ENCODE assay signal across 8 worm cellular contexts in genomic region chrX:6057580-6058305, ce11.
TF ChIP-seq lines count a peak whose summit lies in the region.

Gene gln-1, plus strand, starts transcription at chrX:6058255.

TF ChIP-seq in whole organism, L1 larva, 84 proteins besides CTCF, POLR2A, EP300 and RAD21 (continues in another document):
- no peak for TF ChIP-seq pqm-1 (tag; optimal IDR thresholded peaks at IDR 0.05; lab: Kevin White, UChicago)
- no peak for TF ChIP-seq fos-1 (tag; optimal IDR thresholded peaks at IDR 0.05; lab: Kevin White, UChicago)
- TF ChIP-seq hpl-2 (GFP tag; optimal IDR thresholded peaks at IDR 0.05; lab: Kevin White, UChicago) = no peak
- TF ChIP-seq xbp-1 (tag; optimal IDR thresholded peaks at IDR 0.05; lab: Kevin White, UChicago) = peak; percentile 27
- TF ChIP-seq blmp-1 (tag; optimal IDR thresholded peaks at IDR 0.05; lab: Kevin White, UChicago) = peak; percentile 64
- no peak for TF ChIP-seq egl-13 (tag; optimal IDR thresholded peaks at IDR 0.05; lab: Kevin White, UChicago)
- no peak for TF ChIP-seq efl-1 (optimal IDR thresholded peaks at IDR 0.05; lab: Kevin White, UChicago)
- TF ChIP-seq efl-1 (GFP tag; optimal IDR thresholded peaks at IDR 0.05 in 1 of 2; lab: Kevin White, UChicago) = peak; percentile 5 to 79
- peak; percentile 83 for TF ChIP-seq nhr-85 (tag; lab: Kevin White, UChicago)
- no peak for TF ChIP-seq alr-1 (tag; optimal IDR thresholded peaks at IDR 0.05; lab: Kevin White, UChicago; ENCODE audit: borderline replicate concordance)
- TF ChIP-seq nhr-237 (tag; optimal IDR thresholded peaks at IDR 0.05; lab: Kevin White, UChicago) = peak; percentile 44
- TF ChIP-seq tbx-2 (tag; optimal IDR thresholded peaks at IDR 0.05; lab: Kevin White, UChicago) = peak; percentile 22

TF ChIP-seq in whole organism, L2 larva, 48 proteins besides CTCF, POLR2A, EP300 and RAD21:
- TF ChIP-seq sma-9 (GFP tag; optimal IDR thresholded peaks at IDR 0.05; lab: Kevin White, UChicago) (peak; percentile 60), sma-9 (tag; optimal IDR thresholded peaks at IDR 0.05; lab: Kevin White, UChicago) (no peak), nhr-23 (tag; optimal IDR thresholded peaks at IDR 0.05; lab: Kevin White, UChicago) (no peak), nhr-129 (tag; optimal IDR thresholded peaks at IDR 0.05; lab: Kevin White, UChicago) (peak; percentile 54), crh-2 (tag; optimal IDR thresholded peaks at IDR 0.05; lab: Kevin White, UChicago) (peak; percentile 50), F13H6.1 (tag; optimal IDR thresholded peaks at IDR 0.05; lab: Kevin White, UChicago) (peak; percentile 32), sma-3 (GFP tag; optimal IDR thresholded peaks at IDR 0.05; lab: Kevin White, UChicago) (no peak), fos-1 (tag; optimal IDR thresholded peaks at IDR 0.05; lab: Kevin White, UChicago) (peak; percentile 86), C34F6.9 (tag; optimal IDR thresholded peaks at IDR 0.05; lab: Kevin White, UChicago) (peak; percentile 19), nhr-25 (tag; optimal IDR thresholded peaks at IDR 0.05; lab: Kevin White, UChicago) (peak; percentile 12), gmeb-1 (tag; optimal IDR thresholded peaks at IDR 0.05; lab: Kevin White, UChicago) (no peak)

TF ChIP-seq in whole organism, L3 larva, 47 proteins besides CTCF, POLR2A, EP300 and RAD21:
- no peak for TF ChIP-seq tbx-2 (tag; optimal IDR thresholded peaks at IDR 0.05; lab: Kevin White, UChicago)
- peak; percentile 8 for TF ChIP-seq nfya-1 (tag; optimal IDR thresholded peaks at IDR 0.05; lab: Kevin White, UChicago; ENCODE audit: insufficient read depth)
- TF ChIP-seq jun-1 (tag; optimal IDR thresholded peaks at IDR 0.05; lab: Kevin White, UChicago) = peak; percentile 47
- peak; percentile 87 for TF ChIP-seq elt-2 (tag; optimal IDR thresholded peaks at IDR 0.05; lab: Kevin White, UChicago)
- no peak for TF ChIP-seq nhr-237 (tag; optimal IDR thresholded peaks at IDR 0.05; lab: Kevin White, UChicago)
- TF ChIP-seq pqm-1 (tag; optimal IDR thresholded peaks at IDR 0.05; lab: Kevin White, UChicago) = peak; percentile 87
- peak; percentile 64 for TF ChIP-seq pha-4 (tag; optimal IDR thresholded peaks at IDR 0.05; lab: Kevin White, UChicago)
- no peak for TF ChIP-seq egl-27 (tag; optimal IDR thresholded peaks at IDR 0.05; lab: Kevin White, UChicago)
- TF ChIP-seq ceh-16 (tag; optimal IDR thresholded peaks at IDR 0.05; lab: Kevin White, UChicago) = no peak

TF ChIP-seq in whole organism, L4 larva, 104 proteins besides CTCF, POLR2A, EP300 and RAD21 (continues in another document):
- TF ChIP-seq mdl-1 (tag; optimal IDR thresholded peaks at IDR 0.05; lab: Kevin White, UChicago) = peak in 1 of 2 experiments; percentile 50
- TF ChIP-seq nhr-6 (tag; optimal IDR thresholded peaks at IDR 0.05; lab: Kevin White, UChicago) = peak; percentile 17
- TF ChIP-seq hlh-30 (tag; optimal IDR thresholded peaks at IDR 0.05; lab: Kevin White, UChicago; ENCODE audit: insufficient read depth) = peak; percentile 36
- no peak for TF ChIP-seq egl-27 (tag; optimal IDR thresholded peaks at IDR 0.05; lab: Kevin White, UChicago)
- 0 out of 2 replicates have a peak, but pooled peaks have one; percentile 33 for TF ChIP-seq hmg-1.1 (GFP tag; IDR thresholded peaks at IDR 0.05; lab: Robert Waterston, UW)
- no peak for TF ChIP-seq lim-7 (GFP tag; IDR thresholded peaks at IDR 0.05; lab: Robert Waterston, UW)
- peak; percentile 70 for TF ChIP-seq pqm-1 (tag; optimal IDR thresholded peaks at IDR 0.05; lab: Kevin White, UChicago)
- no peak for TF ChIP-seq daf-16 (GFP tag; optimal IDR thresholded peaks at IDR 0.05; lab: Kevin White, UChicago)
- peak; percentile 67 for TF ChIP-seq daf-16 (tag; optimal IDR thresholded peaks at IDR 0.05; lab: Kevin White, UChicago)
- TF ChIP-seq nhr-25 (tag; optimal IDR thresholded peaks at IDR 0.05; lab: Kevin White, UChicago; ENCODE audit: borderline replicate concordance, insufficient read depth) = no peak
- peak; percentile 45 for TF ChIP-seq nhr-77 (tag; optimal IDR thresholded peaks at IDR 0.05; lab: Kevin White, UChicago)
- TF ChIP-seq mep-1 (tag; optimal IDR thresholded peaks at IDR 0.05; lab: Kevin White, UChicago) = peak; percentile 49

TF ChIP-seq in whole organism, late embryonic, 69 proteins besides CTCF, POLR2A, EP300 and RAD21:
- no peak for TF ChIP-seq C08G9.2 (tag; optimal IDR thresholded peaks at IDR 0.05; lab: Kevin White, UChicago)
- TF ChIP-seq rnt-1 (tag; optimal IDR thresholded peaks at IDR 0.05; lab: Kevin White, UChicago) = peak; percentile 64
- no peak for TF ChIP-seq ttx-3 (tag; optimal IDR thresholded peaks at IDR 0.05; lab: Kevin White, UChicago)
- TF ChIP-seq ztf-16 (tag; optimal IDR thresholded peaks at IDR 0.05; lab: Kevin White, UChicago) = no peak
- no peak for TF ChIP-seq sox-2 (GFP tag; IDR thresholded peaks at IDR 0.05; lab: Robert Waterston, UW)
- TF ChIP-seq fax-1 (tag; optimal IDR thresholded peaks at IDR 0.05; lab: Kevin White, UChicago) = no peak
- peak; percentile 5 for TF ChIP-seq ref-2 (tag; optimal IDR thresholded peaks at IDR 0.05; lab: Kevin White, UChicago)
- no peak for TF ChIP-seq ama-1 (optimal IDR thresholded peaks at IDR 0.05; lab: Kevin White, UChicago)
TF ChIP-seq in whole organism, late embryonic: peak in this region for 2.

TF ChIP-seq in whole organism, midembryonic, 9 proteins besides CTCF, POLR2A, EP300 and RAD21:
- TF ChIP-seq flt-1 (GFP tag; IDR thresholded peaks at IDR 0.05; lab: Robert Waterston, UW) (no peak), ztf-23 (GFP tag; IDR thresholded peaks at IDR 0.05; lab: Robert Waterston, UW) (0 out of 2 replicates have a peak, but pooled peaks have one; percentile 18)

TF ChIP-seq in whole organism, mixed stage, embryonic, 35 proteins besides CTCF, POLR2A, EP300 and RAD21:
- TF ChIP-seq unc-62 (GFP tag; optimal IDR thresholded peaks at IDR 0.05; lab: Kevin White, UChicago) (peak; percentile 22), nhr-2 (tag; optimal IDR thresholded peaks at IDR 0.05; lab: Kevin White, UChicago) (peak; percentile 4), ham-2 (GFP tag; optimal IDR thresholded peaks at IDR 0.05; lab: Kevin White, UChicago) (peak; percentile 7), elt-1 (tag; optimal IDR thresholded peaks at IDR 0.05; lab: Kevin White, UChicago; ENCODE audit: borderline replicate concordance, insufficient read depth) (peak; percentile 34), sptf-1 (tag; optimal IDR thresholded peaks at IDR 0.05; lab: Kevin White, UChicago) (no peak), tbx-8 (GFP tag; optimal IDR thresholded peaks at IDR 0.05; lab: Kevin White, UChicago) (no peak)

TF ChIP-seq in whole organism, young adult, 124 proteins besides CTCF, POLR2A, EP300 and RAD21:
- TF ChIP-seq ceh-58 (GFP tag; IDR thresholded peaks at IDR 0.05; lab: Robert Waterston, UW) (no peak), hmg-1.2 (GFP tag; IDR thresholded peaks at IDR 0.05; lab: Robert Waterston, UW) (peak; percentile 35; the same call in 1 of the 2 replicates), let-607 (tag; optimal IDR thresholded peaks at IDR 0.05; lab: Kevin White, UChicago) (peak; percentile 16 to 34), hlh-12 (tag; optimal IDR thresholded peaks at IDR 0.05; lab: Kevin White, UChicago) (no peak), cebp-1 (GFP tag; IDR thresholded peaks at IDR 0.05; lab: Robert Waterston, UW) (no peak), cebp-1 (tag; optimal IDR thresholded peaks at IDR 0.05; lab: Kevin White, UChicago) (peak; percentile 46), tbx-9 (tag; optimal IDR thresholded peaks at IDR 0.05; lab: Kevin White, UChicago; ENCODE audit: borderline replicate concordance) (no peak), nhr-90 (tag; optimal IDR thresholded peaks at IDR 0.05; lab: Kevin White, UChicago) (peak; percentile 35), zim-3 (tag; optimal IDR thresholded peaks at IDR 0.05; lab: Kevin White, UChicago) (no peak), madf-10 (tag; optimal IDR thresholded peaks at IDR 0.05; lab: Kevin White, UChicago) (peak; percentile 5), nhr-80 (tag; optimal IDR thresholded peaks at IDR 0.05; lab: Kevin White, UChicago) (peak; percentile 95), zfh-2 (GFP tag; conservative IDR thresholded peaks at IDR 0.05; lab: Robert Waterston, UW) (peak; percentile 34; the same call in 1 of the 2 replicates), ZK185.1 (tag; optimal IDR thresholded peaks at IDR 0.05; lab: Kevin White, UChicago; ENCODE audit: poor library complexity, severe bottlenecking) (peak; percentile 4), dox-1 (GFP tag; IDR thresholded peaks at IDR 0.05; lab: Robert Waterston, UW) (0 out of 2 replicates have a peak, but pooled peaks have one; percentile 53)
